Fruit fly (Drosophila melanogaster): ENCODE measurements around the gene CG5326.

DNA sequence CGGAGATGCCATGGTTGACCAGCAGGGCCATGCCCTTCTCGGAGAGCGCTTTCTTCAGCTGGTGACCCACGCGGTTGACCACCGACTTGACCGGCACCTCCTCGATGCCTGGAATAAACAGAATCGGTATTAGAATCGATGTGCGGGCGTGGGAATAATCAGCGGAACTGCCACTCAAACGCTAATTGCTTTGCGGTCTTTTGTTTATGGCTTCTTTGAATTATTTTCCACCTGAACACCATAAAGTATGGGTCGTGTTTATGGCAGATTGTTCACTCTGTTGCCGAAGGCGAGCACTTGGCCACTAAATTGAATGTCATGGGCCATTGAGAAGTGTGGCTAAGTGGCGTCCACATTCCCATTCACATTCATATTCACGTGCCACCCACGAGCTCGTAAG is 17.7 kb downstream of the CG5326 start:
- TF ChIP-seq CG32121 (GFP tag; IDR thresholded peaks at IDR 0.05): no peak
- TF ChIP-seq D1 (tag; optimal IDR thresholded peaks at IDR 0.05): no peak
- no peak for TF ChIP-seq CG8301 (tag; optimal IDR thresholded peaks at IDR 0.05)
- no peak for TF ChIP-seq gl (tag; optimal IDR thresholded peaks at IDR 0.05)
- TF ChIP-seq CG15710 (tag; optimal IDR thresholded peaks at IDR 0.05): no peak
